Fruit fly (Drosophila melanogaster): Measurements from ENCODE around the gene CG14658.

CG14658 gene

dm6 chr3R:4864901-4865601 is 34.7 kb upstream of the CG14658 start (continued):
- no peak for TF ChIP-seq Ets97D (GFP tag; optimal IDR thresholded peaks at IDR 0.05)
- TF ChIP-seq pfk (GFP tag; optimal IDR thresholded peaks at IDR 0.05) = peak; percentile 89
- TF ChIP-seq zfh1 (GFP tag; IDR thresholded peaks at IDR 0.05) = no peak
- TF ChIP-seq knrl (GFP tag; IDR thresholded peaks at IDR 0.05; ENCODE audit: partially characterized antibody) = no peak
- no peak for TF ChIP-seq CG7928 (GFP tag; optimal IDR thresholded peaks at IDR 0.05)
- TF ChIP-seq Stat92E (GFP tag; optimal IDR thresholded peaks at IDR 0.05) = no peak
- no peak for TF ChIP-seq Aef1 (GFP tag; IDR thresholded peaks at IDR 0.05)
- TF ChIP-seq Gug (GFP tag; IDR thresholded peaks at IDR 0.05) = no peak
- no peak for TF ChIP-seq Dek (tag; optimal IDR thresholded peaks at IDR 0.05)
- TF ChIP-seq emc (GFP tag; optimal IDR thresholded peaks at IDR 0.05) = no peak
- peak; percentile 72 for TF ChIP-seq Nf-YB (GFP tag; optimal IDR thresholded peaks at IDR 0.05)
- no peak for TF ChIP-seq cwo (GFP tag; optimal IDR thresholded peaks at IDR 0.05)
- TF ChIP-seq cg (GFP tag; optimal IDR thresholded peaks at IDR 0.05) = peak; percentile 76

DNA sequence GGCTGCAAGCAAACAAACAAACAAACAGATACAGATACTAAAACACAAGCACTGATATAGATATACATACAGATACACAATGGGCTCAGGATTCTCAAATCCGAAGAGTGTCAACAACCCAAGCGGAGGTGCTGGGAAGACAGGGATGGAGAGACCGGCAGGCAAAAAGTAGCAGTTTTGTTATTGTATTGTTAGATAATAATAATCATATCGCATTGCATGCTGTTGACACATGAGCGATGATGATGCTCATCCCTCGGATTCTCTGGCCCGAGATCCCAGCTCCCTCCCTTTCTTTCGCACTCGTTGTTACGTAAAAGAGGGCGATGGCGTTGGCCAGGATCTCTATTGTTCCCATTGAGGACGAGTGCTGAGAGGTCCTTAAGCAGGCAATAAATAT is 33.5 kb upstream of the CG14658 start:
- TF ChIP-seq Six4 (GFP tag; optimal IDR thresholded peaks at IDR 0.05) = no peak
- no peak for TF ChIP-seq nerfin-2 (GFP tag; IDR thresholded peaks at IDR 0.05; ENCODE audit: partially characterized antibody)
- TF ChIP-seq C15 (GFP tag; IDR thresholded peaks at IDR 0.05) = no peak
- TF ChIP-seq CG17829 (tag; optimal IDR thresholded peaks at IDR 0.05) = peak; percentile 28
- peak; percentile 52 for TF ChIP-seq cad (GFP tag; optimal IDR thresholded peaks at IDR 0.05)
- peak; percentile 12 for TF ChIP-seq cg (GFP tag; optimal IDR thresholded peaks at IDR 0.05)
- TF ChIP-seq lov (optimal IDR thresholded peaks at IDR 0.05) = no peak
- no peak for TF ChIP-seq lov (GFP tag; IDR thresholded peaks at IDR 0.05)
- peak; percentile 28 for TF ChIP-seq zen (tag; optimal IDR thresholded peaks at IDR 0.05)
- TF ChIP-seq twi (tag; optimal IDR thresholded peaks at IDR 0.05) = peak; percentile 23
- TF ChIP-seq CG15696 (tag; optimal IDR thresholded peaks at IDR 0.05) = peak; percentile 10
- peak; percentile 80 for TF ChIP-seq Kr (GFP tag; optimal IDR thresholded peaks at IDR 0.05)
- TF ChIP-seq tll (GFP tag; optimal IDR thresholded peaks at IDR 0.05) = peak in 1 of 2 experiments; percentile 79
- peak; percentile 72 for TF ChIP-seq pros (GFP tag; optimal IDR thresholded peaks at IDR 0.05)
- peak; percentile 58 for TF ChIP-seq dmrt11E (tag; optimal IDR thresholded peaks at IDR 0.05)
- peak; percentile 53 for TF ChIP-seq oc (tag; optimal IDR thresholded peaks at IDR 0.05)
- TF ChIP-seq D (optimal IDR thresholded peaks at IDR 0.05) = peak; percentile 91
- TF ChIP-seq D (GFP tag; optimal IDR thresholded peaks at IDR 0.05) = peak; percentile 49
- peak; percentile 72 for TF ChIP-seq CG15479 (GFP tag; optimal IDR thresholded peaks at IDR 0.05)
- TF ChIP-seq corto (GFP tag; optimal IDR thresholded peaks at IDR 0.05) = no peak

- TF ChIP-seq fd102C (GFP tag; optimal IDR thresholded peaks at IDR 0.05) = peak; percentile 15
- no peak for TF ChIP-seq Ets65A (GFP tag)
- TF ChIP-seq grn (GFP tag; optimal IDR thresholded peaks at IDR 0.05) = peak; percentile 95
- TF ChIP-seq gsb-n (tag; optimal IDR thresholded peaks at IDR 0.05) = peak; percentile 27
- peak; percentile 71 for TF ChIP-seq Kr (GFP tag; optimal IDR thresholded peaks at IDR 0.05)
- TF ChIP-seq oc (tag; optimal IDR thresholded peaks at IDR 0.05) = peak; percentile 18
- no peak for TF ChIP-seq ERR (GFP tag; optimal IDR thresholded peaks at IDR 0.05)
- no peak for TF ChIP-seq HLH3B (GFP tag; IDR thresholded peaks at IDR 0.05)
- TF ChIP-seq CG15696 (tag; optimal IDR thresholded peaks at IDR 0.05) = peak; percentile 45
- TF ChIP-seq dmrt11E (tag; optimal IDR thresholded peaks at IDR 0.05) = peak; percentile 39
- TF ChIP-seq fru (optimal IDR thresholded peaks at IDR 0.05) = no peak
- TF ChIP-seq CG10274 (GFP tag; optimal IDR thresholded peaks at IDR 0.05) = no peak
- TF ChIP-seq CG13296 (GFP tag; optimal IDR thresholded peaks at IDR 0.05) = no peak
- TF ChIP-seq kni (GFP tag; optimal IDR thresholded peaks at IDR 0.05) = peak; percentile 33
- peak; percentile 1 for TF ChIP-seq D (optimal IDR thresholded peaks at IDR 0.05)
- TF ChIP-seq D (GFP tag; optimal IDR thresholded peaks at IDR 0.05) = no peak
- TF ChIP-seq tll (GFP tag; optimal IDR thresholded peaks at IDR 0.05) = peak in 1 of 2 experiments; percentile 62
Measured at dm6 chr3R:4861144-4861543, 30.8 kb upstream of the CG14658 start.

Data from whole organism, embryonic.